Worm (Caenorhabditis elegans): Measurements from ENCODE around the gene nep-3.

nep-3 gene

DNA sequence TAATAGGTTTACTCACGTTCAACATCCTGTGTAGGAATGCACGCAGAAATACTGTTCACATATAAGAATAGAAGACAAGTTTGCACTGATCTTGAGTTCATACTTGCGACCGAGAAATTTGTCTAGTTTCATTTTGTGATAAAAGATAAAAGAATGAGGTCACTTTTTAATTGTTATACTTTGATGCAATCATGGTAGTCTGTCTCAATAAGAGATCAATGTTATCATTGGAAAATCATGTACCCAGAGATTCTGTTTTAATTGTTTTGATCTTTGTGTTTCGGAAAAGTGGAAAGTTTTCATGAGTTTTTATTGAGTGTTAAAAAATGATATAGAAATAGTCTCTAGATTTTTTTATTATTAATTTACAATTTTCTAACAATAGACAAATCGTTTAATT is 44.6 kb downstream of the nep-3 start, which contains the start of gene F54D10.9:
F54D10.9 (minus strand) TSS at position 101 of the 400 bp plus-strand sequence.
- TF ChIP-seq mef-2 (tag; optimal IDR thresholded peaks at IDR 0.05), result no peak
- TF ChIP-seq tlp-1 (tag; optimal IDR thresholded peaks at IDR 0.05), result no peak
- no peak for TF ChIP-seq ceh-63 (GFP tag; optimal IDR thresholded peaks at IDR 0.05)
- TF ChIP-seq efl-3 (GFP tag; optimal IDR thresholded peaks at IDR 0.05), result no peak
- no peak for TF ChIP-seq nhr-19 (GFP tag; conservative IDR thresholded peaks at IDR 0.05)
- TF ChIP-seq blmp-1 (tag; optimal IDR thresholded peaks at IDR 0.05), result peak; percentile 26
- TF ChIP-seq ztf-11 (tag; optimal IDR thresholded peaks at IDR 0.05), result no peak

DNA sequence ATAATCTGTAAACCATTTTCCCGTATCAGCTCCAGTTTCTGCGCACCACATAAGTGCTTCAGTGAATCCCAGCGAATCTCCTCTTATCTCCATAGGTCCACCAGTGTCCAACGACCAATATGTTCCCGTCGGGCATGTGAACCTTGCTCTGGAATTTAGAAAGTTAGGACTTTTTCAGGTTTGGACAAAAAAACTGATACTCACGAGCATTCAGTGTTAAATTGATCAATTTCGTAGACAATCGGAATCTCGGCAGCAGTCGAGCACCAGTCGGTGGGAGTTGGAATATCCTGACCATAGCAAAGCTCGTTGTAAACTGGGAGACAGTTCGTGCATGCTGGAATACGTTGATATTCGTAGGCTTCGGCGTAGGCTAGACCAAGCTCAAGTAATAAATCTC is 47.4 kb downstream of the nep-3 start:
- no peak for TF ChIP-seq pax-3 (tag; optimal IDR thresholded peaks at IDR 0.05)
- TF ChIP-seq elt-3 (tag; optimal IDR thresholded peaks at IDR 0.05), result no peak
- TF ChIP-seq ama-1 (optimal IDR thresholded peaks at IDR 0.05), result no peak

DNA sequence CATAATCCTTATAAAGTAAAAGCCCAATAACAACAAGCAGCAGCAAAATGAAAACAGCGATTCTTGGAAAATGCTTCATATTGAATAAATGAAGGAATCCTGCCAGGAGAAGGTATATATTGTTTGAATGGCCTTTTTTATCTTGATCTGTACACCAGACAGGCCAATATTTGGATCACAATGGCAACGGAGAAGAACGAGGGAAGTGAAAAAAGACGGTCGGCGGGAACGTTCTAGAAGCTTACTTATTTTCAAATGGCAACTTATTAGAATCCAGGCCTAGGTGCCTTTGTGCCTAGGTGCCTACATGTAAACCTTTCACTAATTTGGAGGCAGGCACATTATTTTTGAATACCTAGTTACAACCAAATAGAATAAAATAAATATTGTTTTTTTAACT is 49.2 kb downstream of the nep-3 start, which contains the start of gene F54D10.8:
F54D10.8 (minus strand) TSS at position 101 of the 400 bp plus-strand sequence.
- TF ChIP-seq lir-3 (tag; optimal IDR thresholded peaks at IDR 0.05; ENCODE audit: poor library complexity) (no peak), zag-1 (tag; optimal IDR thresholded peaks at IDR 0.05) (no peak), fkh-10 (GFP tag; optimal IDR thresholded peaks at IDR 0.05) (no peak), Y116A8C.19 (tag; optimal IDR thresholded peaks at IDR 0.05; ENCODE audit: borderline replicate concordance) (no peak), efl-1 (optimal IDR thresholded peaks at IDR 0.05) (no peak), efl-1 (GFP tag; optimal IDR thresholded peaks at IDR 0.05 in 1 of 2) (no peak), ceh-63 (GFP tag; optimal IDR thresholded peaks at IDR 0.05) (no peak), ceh-90 (tag; optimal IDR thresholded peaks at IDR 0.05) (no peak), sup-37 (GFP tag; optimal IDR thresholded peaks at IDR 0.05) (no peak), tbx-2 (tag; optimal IDR thresholded peaks at IDR 0.05) (no peak), ceh-8 (GFP tag; optimal IDR thresholded peaks at IDR 0.05) (no peak), vab-15 (tag; optimal IDR thresholded peaks at IDR 0.05) (no peak), unc-130 (tag; optimal IDR thresholded peaks at IDR 0.05) (no peak), sox-4 (tag; optimal IDR thresholded peaks at IDR 0.05) (no peak), lsy-2 (tag; optimal IDR thresholded peaks at IDR 0.05) (no peak), nhr-84 (tag; optimal IDR thresholded peaks at IDR 0.05) (no peak), aly-2 (tag; optimal IDR thresholded peaks at IDR 0.05) (no peak), dpl-1 (GFP tag; optimal IDR thresholded peaks at IDR 0.05) (no peak), nhr-77 (tag; optimal IDR thresholded peaks at IDR 0.05) (no peak)

- TF ChIP-seq mab-9 (GFP tag; IDR thresholded peaks at IDR 0.05) (no peak), ces-1 (GFP tag; optimal IDR thresholded peaks at IDR 0.05) (no peak), ceh-8 (GFP tag; optimal IDR thresholded peaks at IDR 0.05) (no peak), snpc-4 (tag; optimal IDR thresholded peaks at IDR 0.05) (no peak), C34B4.2 (tag; optimal IDR thresholded peaks at IDR 0.05) (no peak), sox-4 (tag; optimal IDR thresholded peaks at IDR 0.05) (no peak), alr-1 (tag; optimal IDR thresholded peaks at IDR 0.05; ENCODE audit: borderline replicate concordance) (no peak), elt-3 (tag; optimal IDR thresholded peaks at IDR 0.05) (no peak), dsc-1 (tag; optimal IDR thresholded peaks at IDR 0.05) (no peak), ets-5 (GFP tag; IDR thresholded peaks at IDR 0.05) (no peak), ztf-11 (tag; optimal IDR thresholded peaks at IDR 0.05) (no peak), sup-37 (GFP tag; optimal IDR thresholded peaks at IDR 0.05) (no peak), C04F5.9 (tag; optimal IDR thresholded peaks at IDR 0.05) (no peak), hpl-2 (GFP tag; optimal IDR thresholded peaks at IDR 0.05) (no peak), lin-14 (GFP tag; optimal IDR thresholded peaks at IDR 0.05) (no peak), mef-2 (tag; optimal IDR thresholded peaks at IDR 0.05) (no peak)
These were observed 53.2 kb downstream of the nep-3 start, which contains the start of gene skr-15 for ce11 chrII:3823855-3824254. Gene skr-15 (plus strand): TSS chrII:3824155.
